Worm (Caenorhabditis elegans): ENCODE measurements around the gene F02A9.7.

F02A9.7 gene

ce11 chrIII:9058959-9059534 lies 16.4 kb downstream of the F02A9.7 start, which contains the start of gene gst-1:
gst-1 (plus strand) TSS chrIII:9059331.
- TF ChIP-seq cebp-1 (GFP tag; IDR thresholded peaks at IDR 0.05) (no peak), cebp-1 (tag; optimal IDR thresholded peaks at IDR 0.05) (peak; percentile 26), rec-8 (tag; optimal IDR thresholded peaks at IDR 0.05) (no peak), let-607 (tag; optimal IDR thresholded peaks at IDR 0.05) (peak; percentile 58 to 87), madf-3 (GFP tag; IDR thresholded peaks at IDR 0.05) (0 out of 2 replicates have a peak, but pooled peaks have one; percentile 42), snpc-1.3 (tag; optimal IDR thresholded peaks at IDR 0.05; ENCODE audit: insufficient read depth) (peak; percentile 40), T07F8.4 (tag; optimal IDR thresholded peaks at IDR 0.05) (no peak), rcor-1 (GFP tag; IDR thresholded peaks at IDR 0.05) (0 out of 2 replicates have a peak, but pooled peaks have one; percentile 7), nfyb-1 (GFP tag; IDR thresholded peaks at IDR 0.05) (no peak), B0336.3 (GFP tag; IDR thresholded peaks at IDR 0.05) (peak; percentile 44; the same call in 1 of the 2 replicates), lin-35 (GFP tag; optimal IDR thresholded peaks at IDR 0.05) (no peak), C17E4.6 (GFP tag; IDR thresholded peaks at IDR 0.05) (0 out of 2 replicates have a peak, but pooled peaks have one; percentile 29), gei-17 (GFP tag; optimal IDR thresholded peaks at IDR 0.05) (no peak), ztf-22 (GFP tag; optimal IDR thresholded peaks at IDR 0.05) (peak; percentile 35), snpc-4 (GFP tag; optimal IDR thresholded peaks at IDR 0.05) (no peak), snpc-4 (tag; optimal IDR thresholded peaks at IDR 0.05) (no peak), D2030.7 (GFP tag; IDR thresholded peaks at IDR 0.05) (no peak), hsf-1 (GFP tag; IDR thresholded peaks at IDR 0.05) (peak; percentile 92), F22D6.2 (tag; optimal IDR thresholded peaks at IDR 0.05) (no peak), tbp1 (GFP tag; optimal IDR thresholded peaks at IDR 0.05) (peak; percentile 21), athp-1 (tag; optimal IDR thresholded peaks at IDR 0.05) (no peak), lin-54 (GFP tag; optimal IDR thresholded peaks at IDR 0.05) (peak; percentile 13), die-1 (tag; optimal IDR thresholded peaks at IDR 0.05) (no peak), lin-40 (tag; optimal IDR thresholded peaks at IDR 0.05) (peak; percentile 19), ztf-25 (GFP tag; IDR thresholded peaks at IDR 0.05) (no peak), rpc-1 (optimal IDR thresholded peaks at IDR 0.05) (peak; percentile 0), rpc-1 (tag; optimal IDR thresholded peaks at IDR 0.05) (no peak), snpc-3.4 (tag; optimal IDR thresholded peaks at IDR 0.05) (peak; percentile 50), pha-4 (tag; optimal IDR thresholded peaks at IDR 0.05) (peak; percentile 28), F57C9.4 (tag; optimal IDR thresholded peaks at IDR 0.05) (no peak), ets-4 (GFP tag; optimal IDR thresholded peaks at IDR 0.05) (no peak), hlh-26 (GFP tag; conservative IDR thresholded peaks at IDR 0.05) (no peak), ceh-27 (GFP tag; optimal IDR thresholded peaks at IDR 0.05) (peak; percentile 2), lir-1 (GFP tag; conservative IDR thresholded peaks at IDR 0.05) (no peak), lag-1 (GFP tag; IDR thresholded peaks at IDR 0.05) (no peak), ztf-18 (tag; optimal IDR thresholded peaks at IDR 0.05) (peak; percentile 31), sdz-38 (tag; optimal IDR thresholded peaks at IDR 0.05) (no peak), attf-6 (GFP tag; IDR thresholded peaks at IDR 0.05) (no peak), hmg-1.2 (GFP tag; IDR thresholded peaks at IDR 0.05) (no peak), nhr-80 (tag; optimal IDR thresholded peaks at IDR 0.05) (peak; percentile 44), hlh-12 (tag; optimal IDR thresholded peaks at IDR 0.05) (no peak), attf-5 (GFP tag; optimal IDR thresholded peaks at IDR 0.05) (no peak), efl-1 (GFP tag; optimal IDR thresholded peaks at IDR 0.05) (peak; percentile 10), atf-7 (tag; optimal IDR thresholded peaks at IDR 0.05) (peak; percentile 46), K11D2.4 (GFP tag; IDR thresholded peaks at IDR 0.05) (no peak), pbrm-1 (GFP tag; IDR thresholded peaks at IDR 0.05) (no peak), zim-3 (tag; optimal IDR thresholded peaks at IDR 0.05) (no peak), madf-6 (GFP tag; IDR thresholded peaks at IDR 0.05) (peak; percentile 20; the same call in 1 of the 2 replicates)

Data from whole organism, young adult.